Fruit fly (Drosophila melanogaster) whole organism, adult: ENCODE data around the gene Sp1.

Experiments
- CG11617 ChIP-seq: fragments of 200-800 bp; sonication (Bioruptor generic); optimal IDR thresholded peaks from 2 replicates; lab custom pipeline; 2017; ENCODE audit warnings: mild to moderate bottlenecking, missing biosample characterization, missing genetic modification reagents, missing genetic modification characterization
- CG12768 ChIP-seq: fragments of 200-800 bp; sonication (Bioruptor generic); optimal IDR thresholded peaks from 2 replicates; lab custom pipeline; 2017; ENCODE audit warnings: missing biosample characterization, missing genetic modification characterization, mild to moderate bottlenecking, moderate library complexity, missing genetic modification reagents
- CG14711 ChIP-seq: fragments of 200-800 bp; sonication (Bioruptor generic); optimal IDR thresholded peaks from 2 replicates; lab custom pipeline; 2018; ENCODE audit warnings: missing biosample characterization, mild to moderate bottlenecking, missing genetic modification characterization, moderate library complexity
- CG1620 ChIP-seq: fragments of 200-800 bp; sonication (Bioruptor generic); optimal IDR thresholded peaks from 2 replicates; lab custom pipeline; 2016; ENCODE audit warnings: missing biosample characterization, missing genetic modification characterization
- CG33017 ChIP-seq: fragments of 200-800 bp; sonication (Bioruptor generic); optimal IDR thresholded peaks from 2 replicates; lab custom pipeline; 2018; ENCODE audit warnings: missing biosample characterization, mild to moderate bottlenecking, missing genetic modification characterization, moderate library complexity
- CG5204 ChIP-seq: fragments of 200-800 bp; sonication (Bioruptor generic); optimal IDR thresholded peaks from 2 replicates; lab custom pipeline; 2016; ENCODE audit warnings: missing biosample characterization, missing genetic modification characterization
- CG7045 ChIP-seq: fragments of 200-800 bp; sonication (Bioruptor generic); optimal IDR thresholded peaks from 2 replicates; lab custom pipeline; 2017; ENCODE audit warnings: missing biosample characterization, mild to moderate bottlenecking, missing genetic modification characterization
- CG7101 ChIP-seq: fragments of 200-800 bp; sonication (Bioruptor generic); optimal IDR thresholded peaks from 2 replicates; lab custom pipeline; 2018; ENCODE audit warnings: missing biosample characterization, mild to moderate bottlenecking, missing genetic modification characterization, moderate library complexity
- Clk ChIP-seq: fragments of 200-800 bp; sonication (Bioruptor generic); optimal IDR thresholded peaks from 2 replicates; lab custom pipeline; 2017; ENCODE audit warnings: missing biosample characterization, missing genetic modification characterization
- Crg-1 ChIP-seq: fragments of 200-800 bp; sonication (Bioruptor generic); optimal IDR thresholded peaks from 2 replicates; lab custom pipeline; 2016; ENCODE audit warnings: missing biosample characterization, missing genetic modification characterization
- Hr96 ChIP-seq: fragments of 200-800 bp; sonication (Bioruptor generic); optimal IDR thresholded peaks from 2 replicates; lab custom pipeline; 2016; ENCODE audit warnings: missing biosample characterization, missing genetic modification characterization
- Mnt ChIP-seq: fragments of 200-800 bp; sonication (Bioruptor generic); optimal IDR thresholded peaks from 2 replicates; lab custom pipeline; 2016; ENCODE audit warnings: missing biosample characterization, mild to moderate bottlenecking, missing genetic modification characterization
- bab1 ChIP-seq: fragments of 200-800 bp; sonication (Bioruptor generic); optimal IDR thresholded peaks from 3 replicates; lab custom pipeline; 2019; ENCODE audit warnings: missing biosample characterization, mild to moderate bottlenecking, missing genetic modification characterization, moderate library complexity
- cic ChIP-seq: fragments of 200-800 bp; sonication (Bioruptor generic); optimal IDR thresholded peaks from 2 replicates; lab custom pipeline; 2017; ENCODE audit warnings: missing biosample characterization, mild to moderate bottlenecking, missing genetic modification characterization, moderate library complexity
- cnc ChIP-seq, 2 experiments: fragments of >200 bp; optimal IDR thresholded peaks; 2 replicates each; lab custom pipeline; 2017
- kay ChIP-seq: fragments of 200-800 bp; sonication (Bioruptor generic); peaks from one replicate; lab custom pipeline; 2016; ENCODE audit warnings: missing biosample characterization, missing genetic modification characterization, borderline replicate concordance
- ovo ChIP-seq: fragments of 200-800 bp; sonication (Bioruptor generic); optimal IDR thresholded peaks from 2 replicates; lab custom pipeline; 2016; ENCODE audit warnings: missing biosample characterization, missing genetic modification characterization
- pad ChIP-seq: fragments of 200-800 bp; sonication (Bioruptor generic); optimal IDR thresholded peaks from 3 replicates; lab custom pipeline; 2017; ENCODE audit warnings: missing biosample characterization, missing genetic modification characterization, mild to moderate bottlenecking, moderate library complexity, missing genetic modification reagents
- tj ChIP-seq: fragments of 200-800 bp; sonication (Bioruptor generic); optimal IDR thresholded peaks from 3 replicates; lab custom pipeline; 2017; ENCODE audit warnings: missing biosample characterization, mild to moderate bottlenecking, missing genetic modification characterization, moderate library complexity
- toe ChIP-seq: fragments of 200-800 bp; sonication (Bioruptor generic); optimal IDR thresholded peaks from 2 replicates; lab custom pipeline; 2016; ENCODE audit warnings: missing biosample characterization, missing genetic modification characterization

The Sp1 gene

DNA sequence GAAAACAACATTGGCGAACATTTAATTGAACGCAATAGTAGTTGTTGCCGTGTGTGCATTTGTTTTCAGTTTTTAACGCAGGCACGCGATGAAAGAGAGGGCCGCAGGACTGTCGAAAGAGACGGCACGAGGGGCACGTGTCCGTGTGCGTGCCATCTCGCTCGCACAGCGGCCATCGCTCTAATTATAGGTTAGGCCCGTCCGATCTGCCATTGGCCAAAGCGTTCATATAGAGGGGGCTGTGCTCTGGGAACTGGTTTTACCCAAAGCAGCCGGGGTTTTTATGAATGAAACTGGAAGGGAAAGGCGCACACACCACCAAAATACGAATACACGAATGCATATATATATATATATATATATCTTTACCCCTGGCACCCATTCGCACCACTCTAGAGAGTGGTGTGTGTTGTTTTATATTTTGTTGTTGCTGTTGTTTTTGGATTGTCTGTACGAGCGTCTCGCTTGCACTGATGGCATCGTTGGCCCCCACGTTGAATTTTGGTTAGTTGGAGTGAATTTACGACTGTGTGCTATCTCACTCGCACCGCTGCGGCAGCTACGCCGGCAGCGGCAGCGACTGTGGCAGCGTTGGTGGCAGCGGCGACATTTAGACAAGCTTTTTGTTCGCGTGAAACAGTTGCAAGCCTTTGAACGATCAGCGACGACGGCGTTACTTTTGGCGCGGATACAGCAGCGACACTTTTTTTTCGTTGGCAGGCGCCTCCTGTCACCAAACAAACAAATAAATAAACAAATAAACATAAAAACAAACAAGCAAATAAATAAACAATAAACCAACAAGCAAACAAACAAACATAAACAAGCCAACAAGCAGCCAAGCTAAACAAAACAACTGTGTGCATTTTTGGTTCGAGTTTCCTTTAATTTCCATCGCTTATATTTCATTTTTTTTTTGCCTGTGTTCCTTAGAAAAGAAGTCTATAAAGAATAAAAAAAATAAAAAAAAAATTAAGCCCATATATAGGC lies at the start of gene Sp1:
Gene Sp1, plus strand, starts transcription at position 636 of the 990 bp plus-strand sequence.
- TF ChIP-seq bab1 (GFP tag; lab: Kevin White, UChicago), result no peak
- no peak for TF ChIP-seq cnc (optimal IDR thresholded peaks at IDR 0.05; lab: Kevin White, UChicago)
- TF ChIP-seq tj (GFP tag; lab: Kevin White, UChicago), result no peak
- no peak for TF ChIP-seq ovo (GFP tag; lab: Kevin White, UChicago)
- TF ChIP-seq CG12768, result no peak
- no peak for TF ChIP-seq CG7045
- no peak for TF ChIP-seq CG7101
- TF ChIP-seq cic, result no peak
- no peak for TF ChIP-seq kay (GFP tag; lab: Kevin White, UChicago)
- TF ChIP-seq Clk (GFP tag; lab: Kevin White, UChicago), result no peak
- TF ChIP-seq CG5204 (GFP tag; lab: Kevin White, UChicago), result no peak
- no peak for TF ChIP-seq CG14711 (tag; lab: Kevin White, UChicago)
- no peak for TF ChIP-seq toe (GFP tag; lab: Kevin White, UChicago)
- no peak for TF ChIP-seq CG1620 (GFP tag; lab: Kevin White, UChicago)

DNA sequence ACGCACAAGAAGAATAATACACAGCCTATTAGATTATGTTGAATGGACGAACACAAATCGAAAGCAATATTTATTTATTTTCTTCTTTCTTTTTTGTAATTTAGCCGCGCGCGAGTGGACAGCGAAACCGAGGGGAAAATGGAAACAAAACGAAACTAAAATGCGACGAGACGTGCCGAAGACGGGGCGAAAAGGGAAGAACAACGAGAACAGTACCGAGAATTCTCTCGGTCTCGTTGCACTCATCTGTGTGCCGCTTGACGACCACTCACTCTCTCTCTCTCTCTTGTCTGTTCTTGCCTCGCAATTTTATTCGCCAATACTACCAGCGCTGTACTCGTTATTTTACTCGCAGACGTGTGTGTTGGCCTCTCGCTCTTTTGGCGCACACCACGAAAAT lies 45.3 kb upstream of the Sp1 start:
- TF ChIP-seq CG7045 (no peak), kay (GFP tag; lab: Kevin White, UChicago) (no peak), ovo (GFP tag; lab: Kevin White, UChicago) (no peak), CG33017 (no peak), Hr96 (GFP tag; lab: Kevin White, UChicago) (no peak), bab1 (GFP tag; lab: Kevin White, UChicago) (no peak), CG5204 (GFP tag; lab: Kevin White, UChicago) (no peak), pad (GFP tag; lab: Kevin White, UChicago) (peak; percentile 68), cic (peak; percentile 41), toe (GFP tag; lab: Kevin White, UChicago) (no peak), tj (GFP tag; lab: Kevin White, UChicago) (no peak), CG14711 (tag; lab: Kevin White, UChicago) (no peak), Mnt (peak; percentile 50), CG11617 (GFP tag; lab: Kevin White, UChicago) (no peak)

DNA sequence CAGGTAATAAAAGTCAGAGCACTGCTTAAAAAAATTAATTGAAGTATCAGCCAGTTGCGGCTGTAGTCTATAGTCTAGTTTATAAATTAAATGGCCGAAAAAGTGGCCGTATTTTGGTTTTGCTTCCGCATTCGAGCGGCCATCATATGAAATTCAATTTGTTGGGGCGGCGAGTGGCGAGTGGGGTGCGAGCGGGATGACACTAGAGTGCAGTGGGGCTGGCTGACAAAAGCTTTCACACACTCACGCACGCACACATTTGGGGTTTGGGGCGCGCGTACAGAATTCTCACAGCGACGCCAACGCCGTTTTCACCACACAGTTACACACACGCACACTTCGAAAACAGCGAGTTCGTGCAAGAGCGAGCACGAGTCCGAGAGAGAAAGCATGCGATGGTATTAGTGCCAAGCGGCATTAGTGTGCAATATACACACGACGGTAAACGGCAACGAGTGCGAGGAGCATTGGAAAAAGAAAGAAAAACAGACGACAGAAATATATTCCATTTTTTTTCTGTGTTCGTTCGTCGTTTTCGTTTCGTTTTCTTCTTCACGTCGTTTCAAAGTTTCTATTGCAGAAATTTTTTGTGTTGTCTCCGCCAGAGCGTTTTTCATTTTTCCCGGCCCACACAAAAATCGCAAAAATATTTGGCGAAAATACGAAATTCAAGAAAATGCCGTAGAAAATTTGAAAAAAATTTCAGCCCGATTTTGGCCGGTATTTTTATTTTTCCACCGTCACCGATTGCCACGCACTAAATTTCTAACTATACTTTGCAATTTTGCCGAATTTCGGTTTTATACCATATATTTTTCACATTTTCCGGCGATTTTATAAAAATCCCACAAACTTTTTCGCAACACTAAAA lies 44.5 kb upstream of the Sp1 start:
- TF ChIP-seq Crg-1 (GFP tag; lab: Kevin White, UChicago), result no peak
- peak; percentile 87 for TF ChIP-seq Mnt
- TF ChIP-seq ovo (GFP tag; lab: Kevin White, UChicago), result peak; percentile 53
- TF ChIP-seq CG7101, result peak; percentile 63
- TF ChIP-seq bab1 (GFP tag; lab: Kevin White, UChicago), result no peak
- no peak for TF ChIP-seq Clk (GFP tag; lab: Kevin White, UChicago)
- TF ChIP-seq CG33017, result no peak
- no peak for TF ChIP-seq Hr96 (GFP tag; lab: Kevin White, UChicago)
- no peak for TF ChIP-seq cnc (optimal IDR thresholded peaks at IDR 0.05; lab: Kevin White, UChicago)
- peak; percentile 56 for TF ChIP-seq tj (GFP tag; lab: Kevin White, UChicago)
- no peak for TF ChIP-seq CG1620 (GFP tag; lab: Kevin White, UChicago)
- TF ChIP-seq cic, result peak; percentile 34
- no peak for TF ChIP-seq CG7045
- peak; percentile 47 for TF ChIP-seq CG11617 (GFP tag; lab: Kevin White, UChicago)
- no peak for TF ChIP-seq toe (GFP tag; lab: Kevin White, UChicago)
- TF ChIP-seq pad (GFP tag; lab: Kevin White, UChicago), result peak; percentile 89
- no peak for TF ChIP-seq CG14711 (tag; lab: Kevin White, UChicago)
- TF ChIP-seq kay (GFP tag; lab: Kevin White, UChicago), result no peak
- no peak for TF ChIP-seq CG5204 (GFP tag; lab: Kevin White, UChicago)
- peak; percentile 14 for TF ChIP-seq CG12768

DNA sequence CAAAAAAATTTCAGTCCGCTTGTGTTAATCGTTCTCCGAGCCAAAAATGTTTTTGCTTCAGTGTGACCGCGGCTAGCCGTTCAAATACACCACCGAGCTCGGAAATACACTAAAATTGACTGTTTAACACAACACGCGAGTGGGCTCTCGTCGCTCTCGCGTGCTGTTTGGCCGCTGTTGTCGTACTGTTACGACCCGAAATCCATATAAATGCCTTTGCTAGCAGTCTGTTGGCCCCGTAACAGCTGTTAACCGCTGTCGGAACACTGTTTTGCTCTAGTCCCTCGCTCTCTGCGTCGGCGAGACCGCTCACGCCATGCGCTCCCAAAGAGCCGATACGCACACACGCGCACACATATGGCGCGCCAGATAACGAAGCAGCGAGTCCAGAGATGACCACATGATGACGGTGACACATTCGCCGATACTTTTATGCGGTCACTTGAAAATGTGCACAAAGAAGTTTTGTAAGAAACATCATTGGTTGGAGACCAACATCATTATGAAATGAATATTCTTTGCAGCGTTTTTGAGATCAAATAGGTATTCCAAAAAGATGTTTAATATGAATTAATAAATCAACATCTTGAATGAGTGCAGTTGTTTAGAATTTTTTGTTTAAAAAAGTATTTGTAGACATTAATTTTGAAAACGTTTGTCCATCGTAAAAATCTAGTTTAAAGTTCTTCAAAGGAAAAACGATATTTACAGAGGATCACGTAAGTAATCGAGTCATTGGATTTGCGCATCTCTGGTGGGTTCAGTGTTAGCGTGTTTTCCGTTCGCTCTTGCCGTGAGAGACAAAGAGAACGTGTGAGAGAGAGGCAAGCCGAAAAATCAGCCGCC lies 43.7 kb upstream of the Sp1 start:
- TF ChIP-seq CG14711 (tag; lab: Kevin White, UChicago) (peak; percentile 24), toe (GFP tag; lab: Kevin White, UChicago) (peak; percentile 75), Mnt (peak; percentile 49), Clk (GFP tag; lab: Kevin White, UChicago) (peak; percentile 63), CG33017 (peak; percentile 30), tj (GFP tag; lab: Kevin White, UChicago) (peak; percentile 42), ovo (GFP tag; lab: Kevin White, UChicago) (peak; percentile 78), CG7101 (peak; percentile 71), CG1620 (GFP tag; lab: Kevin White, UChicago) (peak; percentile 83), CG11617 (GFP tag; lab: Kevin White, UChicago) (peak; percentile 75), CG5204 (GFP tag; lab: Kevin White, UChicago) (peak; percentile 70), Hr96 (GFP tag; lab: Kevin White, UChicago) (peak; percentile 88), Crg-1 (GFP tag; lab: Kevin White, UChicago) (peak; percentile 76), pad (GFP tag; lab: Kevin White, UChicago) (peak; percentile 48), kay (GFP tag; lab: Kevin White, UChicago) (no peak), CG12768 (peak; percentile 35), cnc (optimal IDR thresholded peaks at IDR 0.05; lab: Kevin White, UChicago) (no peak), CG7045 (peak; percentile 16), cic (peak; percentile 8), bab1 (GFP tag; lab: Kevin White, UChicago) (peak; percentile 56)
